Worm (Caenorhabditis elegans) whole organism, L4/young adult: ENCODE results near the gene ndx-9.

ENCODE experiments used
- W03F9.2 ChIP-seq: fragments of 150-350 bp; optimal IDR thresholded peaks from 2 replicates; lab custom pipeline; 2014; ENCODE audit warnings: missing biosample characterization, missing genetic modification characterization
- dao-5 ChIP-seq: sonication (generic microtip); optimal IDR thresholded peaks from 2 replicates; lab custom pipeline; 2016; ENCODE audit warnings: missing genotype, missing genetic modification characterization, moderate library complexity, missing compliant biosample characterization
- him-1 ChIP-seq: sonication (generic microtip); optimal IDR thresholded peaks from 2 replicates; lab custom pipeline; 2016; ENCODE audit warnings: missing genotype, missing genetic modification reagents, missing genetic modification characterization, missing compliant biosample characterization

- TF ChIP-seq him-1 (tag; lab: Kevin White, UChicago) (no peak), W03F9.2 (no peak), dao-5 (no peak)
Measured at ce11 chrIV:10979689-10980088, 32.1 kb downstream of the ndx-9 start.
